Worm (Caenorhabditis elegans): ENCODE data around the gene C47G2.4.

Gene C47G2.4

ce11 chrII:11274876-11275275 is 18.5 kb downstream of the C47G2.4 start:
- TF ChIP-seq ama-1 (optimal IDR thresholded peaks at IDR 0.05) (no peak), flt-1 (GFP tag; IDR thresholded peaks at IDR 0.05) (no peak), ets-7 (tag; optimal IDR thresholded peaks at IDR 0.05) (no peak), hnd-1 (tag; optimal IDR thresholded peaks at IDR 0.05) (no peak), F13C5.2 (tag; optimal IDR thresholded peaks at IDR 0.05) (no peak), sea-1 (GFP tag; conservative IDR thresholded peaks at IDR 0.05) (no peak), tra-4 (tag; optimal IDR thresholded peaks at IDR 0.05) (no peak), tbx-37 (GFP tag; conservative IDR thresholded peaks at IDR 0.05) (no peak), scrt-1 (GFP tag; IDR thresholded peaks at IDR 0.05) (no peak), pes-1 (GFP tag; IDR thresholded peaks at IDR 0.05) (no peak), B0310.2 (tag; optimal IDR thresholded peaks at IDR 0.05) (no peak), ceh-13 (GFP tag; optimal IDR thresholded peaks at IDR 0.05) (no peak), hmbx-1 (tag; optimal IDR thresholded peaks at IDR 0.05) (no peak)

ce11 chrII:11270829-11271228 is 22.6 kb downstream of the C47G2.4 start:
- TF ChIP-seq pes-1 (GFP tag; IDR thresholded peaks at IDR 0.05) (no peak), tbx-11 (GFP tag; IDR thresholded peaks at IDR 0.05) (no peak), flt-1 (GFP tag; IDR thresholded peaks at IDR 0.05) (no peak), ceh-13 (GFP tag; optimal IDR thresholded peaks at IDR 0.05) (no peak), ama-1 (optimal IDR thresholded peaks at IDR 0.05) (no peak), sea-1 (GFP tag; conservative IDR thresholded peaks at IDR 0.05) (no peak)

- TF ChIP-seq hmbx-1 (tag; optimal IDR thresholded peaks at IDR 0.05): no peak
- no peak for TF ChIP-seq sea-1 (GFP tag; conservative IDR thresholded peaks at IDR 0.05)
- no peak for TF ChIP-seq aly-1 (tag; optimal IDR thresholded peaks at IDR 0.05)
- TF ChIP-seq tbx-11 (GFP tag; IDR thresholded peaks at IDR 0.05): no peak
- no peak for TF ChIP-seq tbx-37 (GFP tag; conservative IDR thresholded peaks at IDR 0.05)
- TF ChIP-seq tra-4 (tag; optimal IDR thresholded peaks at IDR 0.05): no peak
- TF ChIP-seq ceh-13 (GFP tag; optimal IDR thresholded peaks at IDR 0.05): no peak
- no peak for TF ChIP-seq F13C5.2 (tag; optimal IDR thresholded peaks at IDR 0.05)
- no peak for TF ChIP-seq B0310.2 (tag; optimal IDR thresholded peaks at IDR 0.05)
- no peak for TF ChIP-seq ceh-36 (tag; optimal IDR thresholded peaks at IDR 0.05)
- TF ChIP-seq pes-1 (GFP tag; IDR thresholded peaks at IDR 0.05): no peak
- no peak for TF ChIP-seq hnd-1 (tag; optimal IDR thresholded peaks at IDR 0.05)
- TF ChIP-seq ets-7 (tag; optimal IDR thresholded peaks at IDR 0.05): no peak
- no peak for TF ChIP-seq hmg-4 (GFP tag; optimal IDR thresholded peaks at IDR 0.05)
- no peak for TF ChIP-seq ama-1 (optimal IDR thresholded peaks at IDR 0.05)
- no peak for TF ChIP-seq scrt-1 (GFP tag; IDR thresholded peaks at IDR 0.05)
- no peak for TF ChIP-seq flt-1 (GFP tag; IDR thresholded peaks at IDR 0.05)
Measured at ce11 chrII:11268822-11269221, 24.6 kb downstream of the C47G2.4 start, which contains the start of gene cut-1. cut-1 (plus strand) TSS chrII:11269122.

ce11 chrII:11261173-11261572 is 32.2 kb downstream of the C47G2.4 start, which contains the start of gene T05B9.1:
T05B9.1 (minus strand) TSS chrII:11261192.
- no peak for TF ChIP-seq tbx-37 (GFP tag; conservative IDR thresholded peaks at IDR 0.05)
- no peak for TF ChIP-seq hmg-4 (GFP tag; optimal IDR thresholded peaks at IDR 0.05)
- no peak for TF ChIP-seq aly-1 (tag; optimal IDR thresholded peaks at IDR 0.05)
- no peak for TF ChIP-seq tra-4 (tag; optimal IDR thresholded peaks at IDR 0.05)

ce11 chrII:11259766-11260165 is 33.6 kb downstream of the C47G2.4 start:
- TF ChIP-seq aly-1 (tag; optimal IDR thresholded peaks at IDR 0.05) (no peak), tra-4 (tag; optimal IDR thresholded peaks at IDR 0.05) (no peak), ceh-36 (tag; optimal IDR thresholded peaks at IDR 0.05) (no peak), B0310.2 (tag; optimal IDR thresholded peaks at IDR 0.05) (no peak), hmbx-1 (tag; optimal IDR thresholded peaks at IDR 0.05) (no peak), ceh-13 (GFP tag; optimal IDR thresholded peaks at IDR 0.05) (no peak), scrt-1 (GFP tag; IDR thresholded peaks at IDR 0.05) (no peak), hnd-1 (tag; optimal IDR thresholded peaks at IDR 0.05) (no peak), ets-7 (tag; optimal IDR thresholded peaks at IDR 0.05) (no peak), tbx-11 (GFP tag; IDR thresholded peaks at IDR 0.05) (no peak), sea-1 (GFP tag; conservative IDR thresholded peaks at IDR 0.05) (no peak), pes-1 (GFP tag; IDR thresholded peaks at IDR 0.05) (no peak), hmg-4 (GFP tag; optimal IDR thresholded peaks at IDR 0.05) (no peak)

- no peak for TF ChIP-seq scrt-1 (GFP tag; IDR thresholded peaks at IDR 0.05)
- TF ChIP-seq B0310.2 (tag; optimal IDR thresholded peaks at IDR 0.05): no peak
- TF ChIP-seq hmbx-1 (tag; optimal IDR thresholded peaks at IDR 0.05): no peak
- no peak for TF ChIP-seq aly-1 (tag; optimal IDR thresholded peaks at IDR 0.05)
- TF ChIP-seq pes-1 (GFP tag; IDR thresholded peaks at IDR 0.05): no peak
- no peak for TF ChIP-seq tra-4 (tag; optimal IDR thresholded peaks at IDR 0.05)
- no peak for TF ChIP-seq ceh-36 (tag; optimal IDR thresholded peaks at IDR 0.05)
- no peak for TF ChIP-seq tbx-11 (GFP tag; IDR thresholded peaks at IDR 0.05)
- no peak for TF ChIP-seq hnd-1 (tag; optimal IDR thresholded peaks at IDR 0.05)
Measured at ce11 chrII:11255536-11255935, 37.9 kb downstream of the C47G2.4 start, which contains the start of gene T05B9.2. T05B9.2 (plus strand) TSS chrII:11255836.

- TF ChIP-seq sea-1 (GFP tag; conservative IDR thresholded peaks at IDR 0.05): no peak
- TF ChIP-seq ama-1 (optimal IDR thresholded peaks at IDR 0.05): no peak
- TF ChIP-seq ceh-13 (GFP tag; optimal IDR thresholded peaks at IDR 0.05): no peak
- TF ChIP-seq B0310.2 (tag; optimal IDR thresholded peaks at IDR 0.05): no peak
- TF ChIP-seq hnd-1 (tag; optimal IDR thresholded peaks at IDR 0.05): no peak
- TF ChIP-seq ets-7 (tag; optimal IDR thresholded peaks at IDR 0.05): no peak
- no peak for TF ChIP-seq tra-4 (tag; optimal IDR thresholded peaks at IDR 0.05)
- no peak for TF ChIP-seq aly-1 (tag; optimal IDR thresholded peaks at IDR 0.05)
- TF ChIP-seq hmbx-1 (tag; optimal IDR thresholded peaks at IDR 0.05): no peak
- no peak for TF ChIP-seq scrt-1 (GFP tag; IDR thresholded peaks at IDR 0.05)
- TF ChIP-seq ceh-36 (tag; optimal IDR thresholded peaks at IDR 0.05): no peak
- no peak for TF ChIP-seq flt-1 (GFP tag; IDR thresholded peaks at IDR 0.05)
- no peak for TF ChIP-seq pes-1 (GFP tag; IDR thresholded peaks at IDR 0.05)
- no peak for TF ChIP-seq F13C5.2 (tag; optimal IDR thresholded peaks at IDR 0.05)
Measured at ce11 chrII:11247414-11247813, 46.0 kb downstream of the C47G2.4 start, which contains the start of gene T06D8.10. T06D8.10 (minus strand) TSS chrII:11247514.

ce11 chrII:11246506-11246905 is 46.9 kb downstream of the C47G2.4 start:
- TF ChIP-seq B0310.2 (tag; optimal IDR thresholded peaks at IDR 0.05) (no peak), tra-4 (tag; optimal IDR thresholded peaks at IDR 0.05) (no peak), flt-1 (GFP tag; IDR thresholded peaks at IDR 0.05) (no peak), aly-1 (tag; optimal IDR thresholded peaks at IDR 0.05) (no peak), pes-1 (GFP tag; IDR thresholded peaks at IDR 0.05) (no peak), hmg-4 (GFP tag; optimal IDR thresholded peaks at IDR 0.05) (no peak), tbx-11 (GFP tag; IDR thresholded peaks at IDR 0.05) (no peak), hmbx-1 (tag; optimal IDR thresholded peaks at IDR 0.05) (no peak), ceh-13 (GFP tag; optimal IDR thresholded peaks at IDR 0.05) (no peak), scrt-1 (GFP tag; IDR thresholded peaks at IDR 0.05) (no peak), F13C5.2 (tag; optimal IDR thresholded peaks at IDR 0.05) (no peak), ets-7 (tag; optimal IDR thresholded peaks at IDR 0.05) (no peak)

All from whole organism, early embryonic.